Worm (Caenorhabditis elegans) whole organism, mixed stage, embryonic: ENCODE measurements around the gene Y66H1A.5.

Experiments used
- M03D4.4 ChIP-seq: sonication (generic microtip); optimal IDR thresholded peaks from 2 replicates; lab custom pipeline; 2017; ENCODE audit warnings: mild to moderate bottlenecking, missing genetic modification characterization, missing compliant biosample characterization
- bed-3 ChIP-seq: fragments of 200-800 bp; sonication (Bioruptor generic); optimal IDR thresholded peaks from 3 replicates; lab custom pipeline; 2018; ENCODE audit warnings: mild to moderate bottlenecking, missing genetic modification characterization, moderate library complexity, missing compliant biosample characterization
- blmp-1 ChIP-seq: fragments of 150-350 bp; optimal IDR thresholded peaks from 2 replicates; lab custom pipeline; 2014; ENCODE audit warnings: missing biosample characterization, missing genetic modification characterization
- ceh-39 ChIP-seq: fragments of 150-350 bp; optimal IDR thresholded peaks from 2 replicates; lab custom pipeline; 2014; ENCODE audit warnings: missing biosample characterization, missing genetic modification characterization
- ceh-83 ChIP-seq: fragments of 200-800 bp; sonication (Bioruptor generic); optimal IDR thresholded peaks from 2 replicates; lab custom pipeline; 2018; ENCODE audit warnings: mild to moderate bottlenecking, missing genetic modification characterization, missing compliant biosample characterization
- ces-1 ChIP-seq: fragments of 150-350 bp; optimal IDR thresholded peaks from 2 replicates; lab custom pipeline; 2014; ENCODE audit warnings: missing biosample characterization, missing genetic modification reagents, missing genetic modification characterization
- cnd-1 ChIP-seq: fragments of 200-800 bp; sonication (Bioruptor generic); optimal IDR thresholded peaks from 2 replicates; lab custom pipeline; 2018; ENCODE audit warnings: mild to moderate bottlenecking, missing genetic modification characterization, missing compliant biosample characterization
- drap-1 ChIP-seq: fragments of 200-800 bp; sonication (Bioruptor generic); optimal IDR thresholded peaks from 3 replicates; lab custom pipeline; 2018; ENCODE audit warnings: mild to moderate bottlenecking, missing genetic modification characterization, missing compliant biosample characterization
- elt-1 ChIP-seq: sonication (generic microtip); optimal IDR thresholded peaks from 2 replicates; lab custom pipeline; 2017; ENCODE audit warnings: missing genetic modification characterization, mild to moderate bottlenecking, missing compliant biosample characterization, antibody characterized with exemption, moderate library complexity, borderline replicate concordance; ENCODE audit not compliant: insufficient read depth
- elt-3 ChIP-seq: fragments of 150-350 bp; optimal IDR thresholded peaks from 2 replicates; lab custom pipeline; 2014; ENCODE audit warnings: missing biosample characterization, missing genetic modification characterization
- flh-1 ChIP-seq: fragments of 200-800 bp; sonication (Bioruptor generic); optimal IDR thresholded peaks from 2 replicates; lab custom pipeline; 2018; ENCODE audit warnings: mild to moderate bottlenecking, missing genetic modification characterization, moderate library complexity, missing compliant biosample characterization
- ham-2 ChIP-seq: fragments of 200-800 bp; sonication (Bioruptor generic); optimal IDR thresholded peaks from 2 replicates; lab custom pipeline; 2018; ENCODE audit warnings: mild to moderate bottlenecking, missing genetic modification characterization, missing compliant biosample characterization
- hlh-1 ChIP-seq: fragments of 150-350 bp; optimal IDR thresholded peaks from 2 replicates; lab custom pipeline; 2014; ENCODE audit warnings: missing biosample characterization, missing genetic modification reagents, missing genetic modification characterization
- lsy-2 ChIP-seq: fragments of 150-350 bp; optimal IDR thresholded peaks from 2 replicates; lab custom pipeline; 2014; ENCODE audit warnings: missing biosample characterization, missing genetic modification characterization
- mab-5 ChIP-seq: fragments of 150-350 bp; optimal IDR thresholded peaks from 2 replicates; lab custom pipeline; 2014; ENCODE audit warnings: missing biosample characterization, missing genetic modification characterization
- mep-1 ChIP-seq: fragments of 150-350 bp; optimal IDR thresholded peaks from 2 replicates; lab custom pipeline; 2017; ENCODE audit warnings: missing biosample characterization, missing genetic modification reagents, missing genetic modification characterization, inconsistent platforms
- mls-2 ChIP-seq: sonication (generic microtip); optimal IDR thresholded peaks from 2 replicates; lab custom pipeline; 2016; ENCODE audit warnings: mild to moderate bottlenecking, missing genetic modification characterization, moderate library complexity, missing compliant biosample characterization
- nhr-12 ChIP-seq: fragments of 150-350 bp; optimal IDR thresholded peaks from 2 replicates; lab custom pipeline; 2014; ENCODE audit warnings: missing biosample characterization, missing genetic modification characterization
- nhr-2 ChIP-seq: fragments of 150-350 bp; optimal IDR thresholded peaks from 2 replicates; lab custom pipeline; 2014; ENCODE audit warnings: missing biosample characterization, missing genetic modification characterization
- nhr-237 ChIP-seq: fragments of 150-350 bp; optimal IDR thresholded peaks from 2 replicates; lab custom pipeline; 2014; ENCODE audit warnings: missing biosample characterization, missing genetic modification characterization
- nhr-28 ChIP-seq: fragments of 150-350 bp; optimal IDR thresholded peaks from 2 replicates; lab custom pipeline; 2014; ENCODE audit warnings: missing biosample characterization, missing genetic modification characterization
- nhr-76 ChIP-seq: sonication (generic microtip); optimal IDR thresholded peaks from 2 replicates; lab custom pipeline; 2017; ENCODE audit warnings: missing biosample characterization, missing genetic modification characterization
- sem-2 ChIP-seq: fragments of 200-800 bp; sonication (Bioruptor generic); optimal IDR thresholded peaks from 2 replicates; lab custom pipeline; 2018; ENCODE audit warnings: mild to moderate bottlenecking, missing genetic modification characterization, missing compliant biosample characterization
- snpc-4 ChIP-seq: fragments of 150-350 bp; optimal IDR thresholded peaks from 2 replicates; lab custom pipeline; 2014; ENCODE audit warnings: missing biosample characterization, missing genetic modification characterization
- sptf-1 ChIP-seq: sonication (generic microtip); optimal IDR thresholded peaks from 2 replicates; lab custom pipeline; 2017; ENCODE audit warnings: mild to moderate bottlenecking, missing genetic modification characterization, moderate library complexity, missing compliant biosample characterization
- tbx-8 ChIP-seq: fragments of 200-800 bp; sonication (Bioruptor generic); optimal IDR thresholded peaks from 2 replicates; lab custom pipeline; 2018; ENCODE audit warnings: mild to moderate bottlenecking, missing genetic modification characterization, moderate library complexity, missing compliant biosample characterization
- unc-120 ChIP-seq: sonication (generic microtip); optimal IDR thresholded peaks from 2 replicates; lab custom pipeline; 2017; ENCODE audit warnings: missing genetic modification characterization, missing compliant biosample characterization; ENCODE audit not compliant: poor library complexity, severe bottlenecking
- unc-39 ChIP-seq: fragments of 150-350 bp; optimal IDR thresholded peaks from 2 replicates; lab custom pipeline; 2014; ENCODE audit warnings: missing biosample characterization, missing genetic modification characterization
- unc-62 ChIP-seq: fragments of 150-350 bp; optimal IDR thresholded peaks from 2 replicates; lab custom pipeline; 2014; ENCODE audit warnings: missing biosample characterization, missing genetic modification reagents, missing genetic modification characterization
- zip-8 ChIP-seq: fragments of 150-350 bp; optimal IDR thresholded peaks from 2 replicates; lab custom pipeline; 2014; ENCODE audit warnings: missing biosample characterization, missing genetic modification characterization
- ztf-11 ChIP-seq: fragments of 150-350 bp; optimal IDR thresholded peaks from 2 replicates; lab custom pipeline; 2014; ENCODE audit warnings: missing biosample characterization, missing genetic modification characterization

Y66H1A.5 gene

DNA sequence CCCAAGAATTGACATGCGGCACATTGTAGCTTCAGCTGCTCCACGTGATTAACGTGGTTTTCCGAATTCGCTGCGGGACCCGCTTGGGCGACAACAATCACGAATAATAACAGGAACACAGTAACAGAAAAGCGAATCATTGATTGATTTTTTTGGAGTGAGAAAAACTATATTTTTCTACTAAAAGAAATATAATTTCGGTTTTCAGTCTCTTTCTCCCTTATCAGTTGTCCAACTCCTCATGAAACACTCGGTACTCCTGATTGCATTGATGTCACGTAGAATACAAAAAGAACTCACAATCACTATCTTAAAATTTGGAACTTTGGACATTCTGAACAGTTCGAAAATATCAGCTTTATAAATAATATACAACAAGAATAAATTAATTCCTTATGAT lies at the start of gene Y66H1A.5:
Gene Y66H1A.5, minus strand, starts transcription at position 265 of the 400 bp plus-strand sequence.
- no peak for TF ChIP-seq elt-1
- TF ChIP-seq, all 35 proteins: peak for 0

DNA sequence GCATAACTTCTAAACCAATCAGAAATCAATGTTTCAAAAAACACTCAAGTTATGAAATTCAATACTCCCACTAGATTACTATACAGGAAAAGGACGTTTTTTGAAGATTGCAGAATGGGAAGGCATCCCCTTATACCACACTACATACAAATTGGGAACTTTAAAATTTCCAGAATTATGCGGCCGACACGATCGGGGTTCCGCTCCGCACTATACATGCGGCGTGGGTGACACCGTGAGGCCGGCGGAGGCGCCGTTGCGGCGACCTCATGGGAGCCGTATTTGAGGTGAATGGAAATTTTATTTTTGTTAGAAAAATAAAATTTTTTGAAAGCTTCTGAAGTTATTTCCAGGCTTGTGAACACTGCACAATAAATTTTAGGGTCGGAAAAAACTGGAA lies 39.4 kb upstream of the Y66H1A.5 start:
- TF ChIP-seq unc-120 (no peak), blmp-1 (no peak), tbx-8 (GFP tag; lab: Kevin White, UChicago) (no peak), nhr-2 (tag; lab: Kevin White, UChicago) (no peak), snpc-4 (tag; lab: Kevin White, UChicago) (no peak), nhr-12 (no peak), M03D4.4 (tag; lab: Kevin White, UChicago) (no peak), ztf-11 (tag; lab: Kevin White, UChicago) (no peak), unc-62 (GFP tag; lab: Kevin White, UChicago) (no peak), nhr-237 (tag; lab: Kevin White, UChicago) (no peak), nhr-76 (tag; lab: Kevin White, UChicago) (no peak), mls-2 (no peak), sem-2 (no peak), bed-3 (GFP tag; lab: Kevin White, UChicago) (no peak), hlh-1 (tag; lab: Kevin White, UChicago) (no peak), zip-8 (tag; lab: Kevin White, UChicago) (no peak), nhr-28 (tag; lab: Kevin White, UChicago) (no peak), drap-1 (GFP tag; lab: Kevin White, UChicago) (no peak), lsy-2 (tag; lab: Kevin White, UChicago) (no peak)

DNA sequence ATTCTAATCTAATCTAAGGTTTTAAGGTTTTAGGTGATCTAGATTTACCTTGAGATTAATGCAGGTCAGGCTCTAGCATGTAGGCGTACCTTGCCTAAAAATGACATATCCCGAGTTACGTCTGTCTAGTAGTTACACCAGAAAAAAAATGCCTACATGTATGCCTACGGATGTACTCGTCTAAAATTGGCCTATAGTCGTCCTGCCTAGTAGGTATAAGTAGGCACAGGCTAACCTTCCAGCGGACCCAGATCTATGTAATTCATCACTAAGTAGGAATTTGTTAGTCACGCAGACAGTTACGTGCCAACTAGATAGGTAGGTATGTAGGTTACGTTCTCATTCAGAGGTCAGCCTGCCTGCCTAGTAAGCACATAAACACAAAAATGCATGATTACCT lies 38.4 kb upstream of the Y66H1A.5 start:
- TF ChIP-seq mep-1 (tag; lab: Kevin White, UChicago) (no peak), bed-3 (GFP tag; lab: Kevin White, UChicago) (no peak), nhr-237 (tag; lab: Kevin White, UChicago) (no peak), elt-1 (no peak), snpc-4 (tag; lab: Kevin White, UChicago) (no peak), drap-1 (GFP tag; lab: Kevin White, UChicago) (no peak), unc-39 (tag; lab: Kevin White, UChicago) (no peak), sem-2 (no peak), zip-8 (tag; lab: Kevin White, UChicago) (no peak), ham-2 (GFP tag; lab: Kevin White, UChicago) (no peak), M03D4.4 (tag; lab: Kevin White, UChicago) (no peak), unc-62 (GFP tag; lab: Kevin White, UChicago) (no peak)

DNA sequence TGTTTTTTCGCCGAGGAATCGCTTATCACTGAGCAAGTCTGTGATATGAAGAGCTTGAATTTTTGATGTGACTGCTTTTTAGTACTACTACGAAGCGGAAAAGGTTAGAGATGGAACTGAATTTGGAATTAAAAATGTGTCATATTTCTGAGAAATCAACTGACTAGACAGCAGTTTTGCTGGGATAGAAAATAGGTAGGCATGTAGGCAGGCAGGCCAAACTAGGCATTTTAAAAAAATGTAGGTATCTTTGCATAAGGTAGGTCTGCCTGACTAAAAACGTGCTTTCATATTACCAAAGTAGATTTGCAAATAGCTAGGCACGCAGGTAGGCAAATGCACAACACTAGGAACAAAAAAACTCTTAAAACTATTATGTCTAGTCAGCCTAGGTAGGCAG lies 37.6 kb upstream of the Y66H1A.5 start:
- no peak for TF ChIP-seq cnd-1 (tag; lab: Kevin White, UChicago)
- no peak for TF ChIP-seq nhr-237 (tag; lab: Kevin White, UChicago)
- TF ChIP-seq ztf-11 (tag; lab: Kevin White, UChicago): no peak
- TF ChIP-seq drap-1 (GFP tag; lab: Kevin White, UChicago): no peak
- no peak for TF ChIP-seq elt-1
- TF ChIP-seq tbx-8 (GFP tag; lab: Kevin White, UChicago): no peak
- TF ChIP-seq bed-3 (GFP tag; lab: Kevin White, UChicago): no peak
- no peak for TF ChIP-seq mab-5 (tag; lab: Kevin White, UChicago)
- TF ChIP-seq elt-3: no peak
- no peak for TF ChIP-seq sem-2
- no peak for TF ChIP-seq ham-2 (GFP tag; lab: Kevin White, UChicago)
- TF ChIP-seq flh-1 (GFP tag; lab: Kevin White, UChicago): no peak
- no peak for TF ChIP-seq ceh-83
- TF ChIP-seq hlh-1 (tag; lab: Kevin White, UChicago): no peak
- TF ChIP-seq zip-8 (tag; lab: Kevin White, UChicago): no peak
- TF ChIP-seq sptf-1 (tag; lab: Kevin White, UChicago): no peak
- no peak for TF ChIP-seq M03D4.4 (tag; lab: Kevin White, UChicago)
- no peak for TF ChIP-seq ces-1 (GFP tag; lab: Kevin White, UChicago)

DNA sequence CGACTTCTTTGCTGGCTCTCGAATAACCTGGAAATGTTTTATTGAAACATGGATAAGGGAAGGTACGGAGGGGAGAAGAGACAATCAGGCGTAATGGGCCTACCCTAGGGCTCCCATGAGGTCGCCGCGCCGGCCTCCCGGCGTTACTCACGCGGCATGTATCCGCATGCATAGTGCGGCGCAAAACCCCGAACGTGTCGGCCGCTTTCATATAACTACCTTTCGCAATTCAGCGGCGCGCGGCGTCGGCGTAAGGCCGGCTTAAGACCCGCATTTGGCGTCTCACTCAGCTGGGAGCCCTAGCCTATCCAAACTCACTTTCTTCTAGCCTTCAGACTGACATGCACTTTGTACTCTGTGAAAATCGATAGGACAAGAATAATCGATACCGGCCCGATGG lies 33.1 kb upstream of the Y66H1A.5 start:
- no peak for TF ChIP-seq ceh-83
- TF ChIP-seq ceh-39 (tag; lab: Kevin White, UChicago): no peak
- TF ChIP-seq bed-3 (GFP tag; lab: Kevin White, UChicago): no peak
- no peak for TF ChIP-seq hlh-1 (tag; lab: Kevin White, UChicago)
- TF ChIP-seq, all 35 proteins: peak for 0
